Fruit fly (Drosophila melanogaster): ENCODE results near the gene Sidpn.
A peak's percentile ranks its signal among the peaks of the same experiment; 100 is the strongest.

DNA sequence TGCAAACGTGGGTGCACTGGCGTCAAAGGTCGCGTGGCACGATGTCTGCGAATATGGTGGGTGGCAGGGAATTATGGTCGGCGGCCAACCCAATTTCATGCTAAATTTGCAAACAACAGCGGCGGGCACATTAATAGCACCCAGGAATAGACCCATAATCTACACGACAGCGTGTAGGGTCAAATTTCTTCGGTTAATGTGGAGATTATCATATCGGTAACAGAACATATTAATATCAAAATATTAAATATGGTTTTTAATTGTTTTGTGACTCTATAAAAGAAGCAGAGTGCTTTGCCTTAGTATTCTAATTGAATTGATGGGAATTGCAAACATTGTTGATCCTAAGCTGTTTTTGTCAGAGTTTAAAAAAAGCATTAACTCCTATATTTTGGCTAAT, 48.6 kb upstream of the Sidpn start:
- TF ChIP-seq topi (GFP tag; optimal IDR thresholded peaks at IDR 0.05) (no peak), fkh (GFP tag; optimal IDR thresholded peaks at IDR 0.05) (no peak), achi (GFP tag; optimal IDR thresholded peaks at IDR 0.05) (no peak), CG31627 (GFP tag; optimal IDR thresholded peaks at IDR 0.05) (no peak), net (GFP tag; optimal IDR thresholded peaks at IDR 0.05) (no peak), Sox102F (GFP tag; optimal IDR thresholded peaks at IDR 0.05) (no peak), CG1621 (tag; optimal IDR thresholded peaks at IDR 0.05) (no peak), svp (GFP tag) (peak; percentile 56), vri (GFP tag; optimal IDR thresholded peaks at IDR 0.05) (no peak), dac (GFP tag; optimal IDR thresholded peaks at IDR 0.05) (no peak), Ets21C (GFP tag; optimal IDR thresholded peaks at IDR 0.05) (no peak), Gug (GFP tag; IDR thresholded peaks at IDR 0.05) (no peak)

Data from whole organism, prepupa.